Worm (Caenorhabditis elegans) whole organism, L2 larva: Measurements from ENCODE around the gene F36G9.7.

Source experiments
- ama-1 ChIP-seq: fragments of 150-350 bp; optimal IDR thresholded peaks from 2 replicates; lab custom pipeline; 2018; ENCODE audit warnings: inconsistent platforms
- blmp-1 ChIP-seq: sonication (generic microtip); optimal IDR thresholded peaks from 2 replicates; lab custom pipeline; 2017; ENCODE audit warnings: missing genetic modification characterization, mild to moderate bottlenecking, missing compliant biosample characterization, antibody characterized with exemption, moderate library complexity; ENCODE audit not compliant: insufficient read depth
- ceh-16 ChIP-seq: fragments of 150-350 bp; optimal IDR thresholded peaks from 2 replicates; lab custom pipeline; 2014; ENCODE audit warnings: missing biosample characterization, missing genetic modification characterization
- ceh-82 ChIP-seq: fragments of 150-350 bp; optimal IDR thresholded peaks from 2 replicates; lab custom pipeline; 2014; ENCODE audit warnings: missing biosample characterization, missing genetic modification characterization
- elt-3 ChIP-seq: sonication (generic microtip); optimal IDR thresholded peaks from 2 replicates; lab custom pipeline; 2017; ENCODE audit warnings: missing biosample characterization, missing genetic modification characterization
- nhr-77 ChIP-seq: fragments of 150-350 bp; optimal IDR thresholded peaks from 2 replicates; lab custom pipeline; 2014; ENCODE audit warnings: missing biosample characterization, missing genetic modification characterization
- snpc-4 ChIP-seq: fragments of 150-350 bp; optimal IDR thresholded peaks from 2 replicates; lab custom pipeline; 2014; ENCODE audit warnings: missing biosample characterization, missing genetic modification characterization
- unc-39 ChIP-seq: fragments of 150-350 bp; optimal IDR thresholded peaks from 2 replicates; lab custom pipeline; 2014; ENCODE audit warnings: missing biosample characterization, missing genetic modification characterization

ce11 chrV:16017671-16018070, 48.1 kb upstream of the F36G9.7 start, which contains the start of gene srx-43:
- TF ChIP-seq nhr-77: no peak
- no peak for TF ChIP-seq ama-1
- TF ChIP-seq ceh-82 (tag; lab: Kevin White, UChicago): no peak
- no peak for TF ChIP-seq elt-3
- TF ChIP-seq snpc-4 (tag; lab: Kevin White, UChicago): no peak
- TF ChIP-seq ceh-16: no peak
- TF ChIP-seq blmp-1 (tag; lab: Kevin White, UChicago): no peak
- no peak for TF ChIP-seq unc-39 (tag; lab: Kevin White, UChicago)
